Worm (Caenorhabditis elegans): ENCODE data around the gene aip-1.

aip-1 gene

DNA sequence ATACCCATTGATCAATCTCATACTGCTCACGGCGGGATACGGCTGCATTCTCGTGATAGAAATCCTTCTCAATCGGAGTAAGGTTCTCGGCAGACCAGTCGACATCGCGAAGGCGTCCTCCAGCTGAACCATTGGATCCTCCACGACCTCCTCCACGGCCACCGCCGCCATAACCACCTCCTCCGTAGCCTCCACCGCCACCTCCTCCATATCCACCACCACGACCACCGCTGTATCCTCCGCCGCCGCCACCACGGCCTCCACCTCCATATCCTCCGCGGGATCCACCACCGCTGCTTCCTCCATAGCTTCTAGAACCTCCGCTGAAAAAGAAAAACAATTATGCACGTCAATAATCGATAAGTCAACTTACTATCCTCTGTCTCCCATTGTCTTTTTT is 706 bp upstream of the aip-1 start (continued):
- TF ChIP-seq dox-1 (GFP tag; IDR thresholded peaks at IDR 0.05) = no peak
- 0 out of 2 replicates have a peak, but pooled peaks have one; percentile 13 for TF ChIP-seq cebp-2 (GFP tag; IDR thresholded peaks at IDR 0.05)
- TF ChIP-seq snpc-4 (GFP tag; optimal IDR thresholded peaks at IDR 0.05) = no peak
- no peak for TF ChIP-seq snpc-4 (tag; optimal IDR thresholded peaks at IDR 0.05)
- no peak for TF ChIP-seq attf-6 (GFP tag; IDR thresholded peaks at IDR 0.05)
- TF ChIP-seq nhr-90 (tag; optimal IDR thresholded peaks at IDR 0.05) = no peak
- TF ChIP-seq mcd-1 (GFP tag; IDR thresholded peaks at IDR 0.05) = peak; percentile 40; the same call in 1 of the 2 replicates
- no peak for TF ChIP-seq ets-4 (GFP tag; optimal IDR thresholded peaks at IDR 0.05)
- no peak for TF ChIP-seq ceh-100 (GFP tag; IDR thresholded peaks at IDR 0.05)
- TF ChIP-seq somi-1 (GFP tag; optimal IDR thresholded peaks at IDR 0.05) = no peak
- no peak for TF ChIP-seq atf-7 (tag; optimal IDR thresholded peaks at IDR 0.05)
- TF ChIP-seq zfh-2 (GFP tag; conservative IDR thresholded peaks at IDR 0.05) = peak; percentile 93

ce11 chrV:14013638-14014037 is 1.5 kb downstream of the aip-1 start:
- TF ChIP-seq dpff-1 (tag; optimal IDR thresholded peaks at IDR 0.05) (no peak), mxl-1 (tag; optimal IDR thresholded peaks at IDR 0.05) (no peak), nhr-90 (tag; optimal IDR thresholded peaks at IDR 0.05) (no peak), hlh-26 (GFP tag; conservative IDR thresholded peaks at IDR 0.05) (no peak), K11D2.4 (GFP tag; IDR thresholded peaks at IDR 0.05) (no peak), rpc-1 (optimal IDR thresholded peaks at IDR 0.05) (no peak), rpc-1 (tag; optimal IDR thresholded peaks at IDR 0.05) (no peak), lsl-1 (GFP tag; optimal IDR thresholded peaks at IDR 0.05) (peak; percentile 42), ztf-25 (GFP tag; IDR thresholded peaks at IDR 0.05) (no peak), F55B11.4 (tag; optimal IDR thresholded peaks at IDR 0.05; ENCODE audit: borderline replicate concordance, insufficient read depth) (no peak), D2030.7 (GFP tag; IDR thresholded peaks at IDR 0.05) (no peak), B0261.1 (tag; optimal IDR thresholded peaks at IDR 0.05) (no peak), B0035.1 (tag; optimal IDR thresholded peaks at IDR 0.05) (no peak), F39B2.1 (GFP tag; IDR thresholded peaks at IDR 0.05) (no peak), ccch-3 (GFP tag; optimal IDR thresholded peaks at IDR 0.05) (no peak), Y53F4B.3 (GFP tag; IDR thresholded peaks at IDR 0.05) (no peak), F22D6.2 (tag; optimal IDR thresholded peaks at IDR 0.05) (no peak), repo-1 (tag; optimal IDR thresholded peaks at IDR 0.05) (peak; percentile 39), ets-4 (GFP tag; optimal IDR thresholded peaks at IDR 0.05) (no peak), rec-8 (tag; optimal IDR thresholded peaks at IDR 0.05) (no peak), egrh-3 (GFP tag; IDR thresholded peaks at IDR 0.05) (no peak), snpc-4 (GFP tag; optimal IDR thresholded peaks at IDR 0.05) (no peak), snpc-4 (tag; optimal IDR thresholded peaks at IDR 0.05) (peak in 2 of 4 experiments; percentile 10 to 13), F57A8.1 (GFP tag; optimal IDR thresholded peaks at IDR 0.05) (no peak), C17E4.6 (GFP tag; IDR thresholded peaks at IDR 0.05) (no peak), C06A6.2 (GFP tag; conservative IDR thresholded peaks at IDR 0.05) (no peak), mel-28 (tag; optimal IDR thresholded peaks at IDR 0.05; ENCODE audit: borderline replicate concordance) (no peak), Y95B8A.8 (GFP tag; IDR thresholded peaks at IDR 0.05) (no peak), nfya-2 (GFP tag; IDR thresholded peaks at IDR 0.05) (no peak), F33H1.4 (GFP tag; IDR thresholded peaks at IDR 0.05) (peak; percentile 35), ztf-22 (GFP tag; optimal IDR thresholded peaks at IDR 0.05) (no peak), ztf-6 (GFP tag; IDR thresholded peaks at IDR 0.05) (no peak), athp-1 (tag; optimal IDR thresholded peaks at IDR 0.05) (peak; percentile 37), let-526 (GFP tag; IDR thresholded peaks at IDR 0.05) (no peak), dox-1 (GFP tag; IDR thresholded peaks at IDR 0.05) (no peak), lag-1 (GFP tag; IDR thresholded peaks at IDR 0.05) (no peak), Y67H2A.10 (GFP tag; conservative IDR thresholded peaks at IDR 0.05) (no peak), ceh-91 (GFP tag; IDR thresholded peaks at IDR 0.05) (no peak), ceh-58 (GFP tag; IDR thresholded peaks at IDR 0.05) (no peak), somi-1 (GFP tag; optimal IDR thresholded peaks at IDR 0.05) (no peak), nhr-179 (tag; optimal IDR thresholded peaks at IDR 0.05) (no peak), sea-2 (GFP tag; IDR thresholded peaks at IDR 0.05) (no peak)
